Worm (Caenorhabditis elegans) whole organism, midembryonic: ENCODE results near the gene cpar-1.

ENCODE experiments used
- T22C8.4 ChIP-seq: fragments of 200-800 bp; sonication (Bioruptor generic); IDR thresholded peaks from 2 replicates; pipeline ENCODE4 v1.3.6; 2022; ENCODE audit warnings: missing genetic modification characterization, missing compliant biosample characterization
- cog-1 ChIP-seq: sonication (generic microtip); optimal IDR thresholded peaks from 2 replicates; lab custom pipeline; 2016; ENCODE audit warnings: missing genetic modification characterization, missing compliant biosample characterization
- klf-2 ChIP-seq: fragments of 200-800 bp; sonication (Bioruptor generic); conservative IDR thresholded peaks from 2 replicates; pipeline ENCODE4 v1.3.6; 2022; ENCODE audit warnings: missing genetic modification reagents, missing genetic modification characterization, missing compliant biosample characterization
- med-1 ChIP-seq: sonication (generic microtip); optimal IDR thresholded peaks from 2 replicates; lab custom pipeline; 2017; ENCODE audit warnings: missing genetic modification characterization, mild to moderate bottlenecking, missing compliant biosample characterization, antibody characterized with exemption, missing genetic modification reagents; ENCODE audit not compliant: insufficient read depth
- ref-1 ChIP-seq: fragments of 200-800 bp; sonication (Bioruptor generic); conservative IDR thresholded peaks from 2 replicates; pipeline ENCODE4 v1.3.6; 2022; ENCODE audit warnings: missing genetic modification reagents, missing genetic modification characterization, missing compliant biosample characterization
- tab-1 ChIP-seq: fragments of 200-800 bp; sonication (Bioruptor generic); IDR thresholded peaks from 2 replicates; pipeline ENCODE4 v1.3.6; 2022; ENCODE audit warnings: missing genetic modification characterization, missing compliant biosample characterization
- ztf-23 ChIP-seq: fragments of 200-800 bp; sonication (Bioruptor generic); IDR thresholded peaks from 2 replicates; pipeline ENCODE4 v1.3.6; 2022; ENCODE audit warnings: missing genetic modification reagents, missing genetic modification characterization, missing compliant biosample characterization
- ztf-29 ChIP-seq: fragments of 200-800 bp; sonication (Bioruptor generic); IDR thresholded peaks from 2 replicates; pipeline ENCODE4 v1.3.6; 2022; ENCODE audit warnings: missing genetic modification reagents, missing genetic modification characterization, missing compliant biosample characterization

ce11 chrIII:9471996-9472395 is 38.1 kb downstream of the cpar-1 start:
- TF ChIP-seq ztf-29 (GFP tag; lab: Robert Waterston, UW) (no peak), ref-1 (GFP tag; lab: Robert Waterston, UW) (no peak), tab-1 (GFP tag; lab: Robert Waterston, UW) (no peak), ztf-23 (GFP tag; lab: Robert Waterston, UW) (no peak), cog-1 (tag; lab: Kevin White, UChicago) (no peak), klf-2 (GFP tag; lab: Robert Waterston, UW) (no peak), med-1 (no peak), T22C8.4 (GFP tag; lab: Robert Waterston, UW) (no peak)
